Worm (Caenorhabditis elegans) whole organism, midembryonic: ENCODE results near the gene drr-1.

ENCODE experiments used
- T22C8.4 ChIP-seq: fragments of 200-800 bp; sonication (Bioruptor generic); IDR thresholded peaks from 2 replicates; pipeline ENCODE4 v1.3.6; 2022; ENCODE audit warnings: missing genetic modification characterization, missing compliant biosample characterization
- cog-1 ChIP-seq: sonication (generic microtip); optimal IDR thresholded peaks from 2 replicates; lab custom pipeline; 2016; ENCODE audit warnings: missing genetic modification characterization, missing compliant biosample characterization
- flt-1 ChIP-seq: fragments of 200-800 bp; sonication (Bioruptor generic); IDR thresholded peaks from 2 replicates; pipeline ENCODE4 v1.3.6; 2022; ENCODE audit warnings: missing genetic modification characterization, missing compliant biosample characterization
- klf-2 ChIP-seq: fragments of 200-800 bp; sonication (Bioruptor generic); conservative IDR thresholded peaks from 2 replicates; pipeline ENCODE4 v1.3.6; 2022; ENCODE audit warnings: missing genetic modification reagents, missing genetic modification characterization, missing compliant biosample characterization
- med-1 ChIP-seq: sonication (generic microtip); optimal IDR thresholded peaks from 2 replicates; lab custom pipeline; 2017; ENCODE audit warnings: missing genetic modification characterization, mild to moderate bottlenecking, missing compliant biosample characterization, antibody characterized with exemption, missing genetic modification reagents; ENCODE audit not compliant: insufficient read depth
- ref-1 ChIP-seq: fragments of 200-800 bp; sonication (Bioruptor generic); conservative IDR thresholded peaks from 2 replicates; pipeline ENCODE4 v1.3.6; 2022; ENCODE audit warnings: missing genetic modification reagents, missing genetic modification characterization, missing compliant biosample characterization
- tab-1 ChIP-seq: fragments of 200-800 bp; sonication (Bioruptor generic); IDR thresholded peaks from 2 replicates; pipeline ENCODE4 v1.3.6; 2022; ENCODE audit warnings: missing genetic modification characterization, missing compliant biosample characterization
- ztf-23 ChIP-seq: fragments of 200-800 bp; sonication (Bioruptor generic); IDR thresholded peaks from 2 replicates; pipeline ENCODE4 v1.3.6; 2022; ENCODE audit warnings: missing genetic modification reagents, missing genetic modification characterization, missing compliant biosample characterization
- ztf-29 ChIP-seq: fragments of 200-800 bp; sonication (Bioruptor generic); IDR thresholded peaks from 2 replicates; pipeline ENCODE4 v1.3.6; 2022; ENCODE audit warnings: missing genetic modification reagents, missing genetic modification characterization, missing compliant biosample characterization

drr-1 gene

ce11 chrII:13495718-13496117 is at the start of gene drr-1:
TSS of gene drr-1 (minus strand) at chrII:13495900.
- no peak for TF ChIP-seq cog-1 (tag; lab: Kevin White, UChicago)
- no peak for TF ChIP-seq T22C8.4 (GFP tag; lab: Robert Waterston, UW)
- TF ChIP-seq ztf-29 = no peak
- no peak for TF ChIP-seq klf-2 (GFP tag; lab: Robert Waterston, UW)
- no peak for TF ChIP-seq ref-1
- TF ChIP-seq ztf-23 = no peak
- TF ChIP-seq flt-1 = no peak
- no peak for TF ChIP-seq tab-1 (GFP tag; lab: Robert Waterston, UW)
- TF ChIP-seq med-1 (GFP tag; lab: Kevin White, UChicago) = no peak

ce11 chrII:13542991-13543390 is 47.3 kb upstream of the drr-1 start:
- no peak for TF ChIP-seq ztf-29
- TF ChIP-seq klf-2 (GFP tag; lab: Robert Waterston, UW) = no peak
- no peak for TF ChIP-seq flt-1
- TF ChIP-seq T22C8.4 (GFP tag; lab: Robert Waterston, UW) = no peak
- TF ChIP-seq ztf-23 = no peak
- no peak for TF ChIP-seq med-1 (GFP tag; lab: Kevin White, UChicago)
- no peak for TF ChIP-seq cog-1 (tag; lab: Kevin White, UChicago)
- no peak for TF ChIP-seq tab-1 (GFP tag; lab: Robert Waterston, UW)
- no peak for TF ChIP-seq ref-1

ce11 chrII:13540956-13541355 is 45.3 kb upstream of the drr-1 start, which contains the start of the genes noa-1 and Y48E1B.17:
TSS of gene noa-1 (minus strand) at chrII:13541056.
TSS of gene Y48E1B.17 (minus strand) at chrII:13541084.
- no peak for TF ChIP-seq ztf-29
- no peak for TF ChIP-seq ztf-23
- no peak for TF ChIP-seq T22C8.4 (GFP tag; lab: Robert Waterston, UW)
- no peak for TF ChIP-seq flt-1
- TF ChIP-seq ref-1 = no peak
- no peak for TF ChIP-seq tab-1 (GFP tag; lab: Robert Waterston, UW)
- TF ChIP-seq med-1 (GFP tag; lab: Kevin White, UChicago) = no peak
- TF ChIP-seq klf-2 (GFP tag; lab: Robert Waterston, UW) = no peak
- TF ChIP-seq cog-1 (tag; lab: Kevin White, UChicago) = no peak

- TF ChIP-seq klf-2 (GFP tag; lab: Robert Waterston, UW) = no peak
- TF ChIP-seq tab-1 (GFP tag; lab: Robert Waterston, UW) = no peak
- no peak for TF ChIP-seq ztf-29
- no peak for TF ChIP-seq med-1 (GFP tag; lab: Kevin White, UChicago)
- no peak for TF ChIP-seq T22C8.4 (GFP tag; lab: Robert Waterston, UW)
- TF ChIP-seq cog-1 (tag; lab: Kevin White, UChicago) = no peak
- no peak for TF ChIP-seq ref-1
- TF ChIP-seq ztf-23 = no peak
- TF ChIP-seq flt-1 = no peak
Measured at ce11 chrII:13531118-13531517, 35.4 kb upstream of the drr-1 start, which contains the start of gene snx-14. TSS of gene snx-14 (minus strand) at chrII:13531218.

- TF ChIP-seq tab-1 (GFP tag; lab: Robert Waterston, UW) (no peak), cog-1 (tag; lab: Kevin White, UChicago) (no peak), med-1 (GFP tag; lab: Kevin White, UChicago) (no peak)
Measured at ce11 chrII:13530657-13531056, 35.0 kb upstream of the drr-1 start.

- TF ChIP-seq med-1 (GFP tag; lab: Kevin White, UChicago) = no peak
- TF ChIP-seq ztf-29 = no peak
- TF ChIP-seq cog-1 (tag; lab: Kevin White, UChicago) = no peak
- no peak for TF ChIP-seq ref-1
- no peak for TF ChIP-seq klf-2 (GFP tag; lab: Robert Waterston, UW)
- TF ChIP-seq T22C8.4 (GFP tag; lab: Robert Waterston, UW) = no peak
- no peak for TF ChIP-seq tab-1 (GFP tag; lab: Robert Waterston, UW)
- no peak for TF ChIP-seq flt-1
- no peak for TF ChIP-seq ztf-23
Measured at ce11 chrII:13529131-13529530, 33.4 kb upstream of the drr-1 start.

- no peak for TF ChIP-seq cog-1 (tag; lab: Kevin White, UChicago)
Measured at ce11 chrII:13521977-13522404, 26.3 kb upstream of the drr-1 start.

- no peak for TF ChIP-seq cog-1 (tag; lab: Kevin White, UChicago)
- no peak for TF ChIP-seq ref-1
- TF ChIP-seq med-1 (GFP tag; lab: Kevin White, UChicago) = no peak
- TF ChIP-seq ztf-29 = no peak
- TF ChIP-seq ztf-23 = no peak
- no peak for TF ChIP-seq klf-2 (GFP tag; lab: Robert Waterston, UW)
- no peak for TF ChIP-seq flt-1
- TF ChIP-seq T22C8.4 (GFP tag; lab: Robert Waterston, UW) = no peak
- no peak for TF ChIP-seq tab-1 (GFP tag; lab: Robert Waterston, UW)
Measured at ce11 chrII:13521179-13521616, 25.5 kb upstream of the drr-1 start.

ce11 chrII:13517600-13517999 is 21.9 kb upstream of the drr-1 start, which contains the start of gene sre-45:
TSS of gene sre-45 (plus strand) at chrII:13517900.
- TF ChIP-seq cog-1 (tag; lab: Kevin White, UChicago) (no peak), ztf-29 (no peak), ztf-23 (no peak), klf-2 (GFP tag; lab: Robert Waterston, UW) (no peak), flt-1 (no peak), med-1 (GFP tag; lab: Kevin White, UChicago) (no peak), ref-1 (no peak), tab-1 (GFP tag; lab: Robert Waterston, UW) (no peak), T22C8.4 (GFP tag; lab: Robert Waterston, UW) (no peak)

- TF ChIP-seq flt-1 (no peak), ztf-29 (no peak), T22C8.4 (GFP tag; lab: Robert Waterston, UW) (no peak)
Measured at ce11 chrII:13515813-13516212, 20.1 kb upstream of the drr-1 start.

ce11 chrII:13508607-13509006 is 12.9 kb upstream of the drr-1 start:
- TF ChIP-seq ref-1 = no peak
- no peak for TF ChIP-seq T22C8.4 (GFP tag; lab: Robert Waterston, UW)
- no peak for TF ChIP-seq klf-2 (GFP tag; lab: Robert Waterston, UW)
- no peak for TF ChIP-seq flt-1
- no peak for TF ChIP-seq med-1 (GFP tag; lab: Kevin White, UChicago)
- no peak for TF ChIP-seq ztf-23
- no peak for TF ChIP-seq tab-1 (GFP tag; lab: Robert Waterston, UW)
- no peak for TF ChIP-seq cog-1 (tag; lab: Kevin White, UChicago)
- TF ChIP-seq ztf-29 = no peak
